Fruit fly (Drosophila melanogaster): ENCODE results near the gene Ubqn.
A peak's percentile ranks its signal among the peaks of the same experiment; 100 is the strongest.

Ubqn gene

dm6 chrX:19651757-19652419 lies 31.7 kb upstream of the Ubqn start, which contains the start of the genes Ranbp21 and Elys (continued):
- TF ChIP-seq CG3919 (GFP tag; optimal IDR thresholded peaks at IDR 0.05) = no peak
- no peak for TF ChIP-seq CG6808 (GFP tag; optimal IDR thresholded peaks at IDR 0.05)
- no peak for TF ChIP-seq salr (GFP tag; optimal IDR thresholded peaks at IDR 0.05)
- TF ChIP-seq CG4318 (GFP tag; optimal IDR thresholded peaks at IDR 0.05) = no peak
- TF ChIP-seq CG6276 (GFP tag; optimal IDR thresholded peaks at IDR 0.05) = no peak
- TF ChIP-seq CG8319 (GFP tag; optimal IDR thresholded peaks at IDR 0.05) = no peak
- TF ChIP-seq esn (GFP tag; optimal IDR thresholded peaks at IDR 0.05) = peak; percentile 58
- TF ChIP-seq Met (GFP tag; optimal IDR thresholded peaks at IDR 0.05) = no peak
- no peak for TF ChIP-seq Eip75B (GFP tag; optimal IDR thresholded peaks at IDR 0.05)
- TF ChIP-seq CG8119 (GFP tag; IDR thresholded peaks at IDR 0.05) = no peak
- peak; percentile 68 for TF ChIP-seq lz (GFP tag; optimal IDR thresholded peaks at IDR 0.05)
- TF ChIP-seq Eip78C (GFP tag) = peak; percentile 77
- peak; percentile 3 for TF ChIP-seq CG34406 (GFP tag; optimal IDR thresholded peaks at IDR 0.05)
- peak; percentile 33; the same call in 1 of the 3 replicates for TF ChIP-seq eg (GFP tag; IDR thresholded peaks at IDR 0.05)
- TF ChIP-seq topi (GFP tag; optimal IDR thresholded peaks at IDR 0.05) = no peak

dm6 chrX:19662583-19663195 lies 20.9 kb upstream of the Ubqn start:
- TF ChIP-seq eg (GFP tag; IDR thresholded peaks at IDR 0.05) (peak; percentile 53; the same call in 1 of the 3 replicates), CG6163 (GFP tag; IDR thresholded peaks at IDR 0.05) (peak; percentile 60; the same call in 1 of the 3 replicates), CG6854 (GFP tag; optimal IDR thresholded peaks at IDR 0.05) (peak; percentile 48), dsx (GFP tag; optimal IDR thresholded peaks at IDR 0.05; ENCODE audit: poor library complexity, severe bottlenecking) (peak; percentile 66), Lpt (GFP tag; optimal IDR thresholded peaks at IDR 0.05) (peak; percentile 20), CG7368 (GFP tag; optimal IDR thresholded peaks at IDR 0.05) (peak; percentile 11), Ets21C (GFP tag; optimal IDR thresholded peaks at IDR 0.05) (no peak), esn (GFP tag; optimal IDR thresholded peaks at IDR 0.05) (no peak), Hr38 (GFP tag; optimal IDR thresholded peaks at IDR 0.05) (no peak), CG15336 (GFP tag; IDR thresholded peaks at IDR 0.05) (peak; percentile 37; the same call in 1 of the 2 replicates)

- TF ChIP-seq eg (GFP tag; IDR thresholded peaks at IDR 0.05) (peak; percentile 10; the same call in 1 of the 3 replicates), svp (GFP tag) (peak; percentile 75), dac (GFP tag; optimal IDR thresholded peaks at IDR 0.05) (peak; percentile 29), Hr38 (GFP tag; optimal IDR thresholded peaks at IDR 0.05) (no peak), cyc (GFP tag; optimal IDR thresholded peaks at IDR 0.05) (peak; percentile 24), Sox14 (GFP tag; optimal IDR thresholded peaks at IDR 0.05) (no peak), fd85E (GFP tag; optimal IDR thresholded peaks at IDR 0.05) (no peak), Eip78C (GFP tag) (peak; percentile 91), Blimp-1 (GFP tag; optimal IDR thresholded peaks at IDR 0.05) (peak; percentile 12), Sox102F (GFP tag; optimal IDR thresholded peaks at IDR 0.05) (peak; percentile 45), esn (GFP tag; optimal IDR thresholded peaks at IDR 0.05) (peak; percentile 66), CG7368 (GFP tag; optimal IDR thresholded peaks at IDR 0.05) (peak; percentile 9), CG9139 (GFP tag; optimal IDR thresholded peaks at IDR 0.05) (peak; percentile 4), fd59A (GFP tag; optimal IDR thresholded peaks at IDR 0.05) (peak; percentile 55), lz (GFP tag; optimal IDR thresholded peaks at IDR 0.05) (peak; percentile 55), CG8632 (GFP tag; optimal IDR thresholded peaks at IDR 0.05) (no peak), Gug (GFP tag; IDR thresholded peaks at IDR 0.05) (no peak), CG11762 (GFP tag; optimal IDR thresholded peaks at IDR 0.05; ENCODE audit: insufficient read depth) (peak; percentile 28), CG15336 (GFP tag; IDR thresholded peaks at IDR 0.05) (no peak), spab (GFP tag; optimal IDR thresholded peaks at IDR 0.05) (peak; percentile 34), CG3919 (GFP tag; optimal IDR thresholded peaks at IDR 0.05) (peak; percentile 51), fkh (GFP tag; optimal IDR thresholded peaks at IDR 0.05) (no peak), Sox15 (GFP tag; optimal IDR thresholded peaks at IDR 0.05) (no peak), achi (GFP tag; optimal IDR thresholded peaks at IDR 0.05) (peak; percentile 47), Ets96B (tag; optimal IDR thresholded peaks at IDR 0.05) (peak; percentile 46), CG10669 (GFP tag; optimal IDR thresholded peaks at IDR 0.05) (no peak), Eip93F (GFP tag; optimal IDR thresholded peaks at IDR 0.05) (no peak), CG1621 (tag; optimal IDR thresholded peaks at IDR 0.05) (no peak), OdsH (GFP tag; optimal IDR thresholded peaks at IDR 0.05) (peak; percentile 43), dsx (GFP tag; optimal IDR thresholded peaks at IDR 0.05; ENCODE audit: poor library complexity, severe bottlenecking) (no peak)
Measured at dm6 chrX:19663196-19663858, 20.3 kb upstream of the Ubqn start.
